Worm (Caenorhabditis elegans): ENCODE measurements around the gene frpr-9.
A peak's percentile ranks its signal among the peaks of the same experiment; 100 is the strongest.

The frpr-9 gene

ce11 chrV:11010768-11011167 lies 18.9 kb downstream of the frpr-9 start:
- TF ChIP-seq W03F9.2 (tag; optimal IDR thresholded peaks at IDR 0.05) (no peak), dao-5 (tag; optimal IDR thresholded peaks at IDR 0.05) (no peak), him-1 (tag; optimal IDR thresholded peaks at IDR 0.05) (no peak)

- TF ChIP-seq him-1 (tag; optimal IDR thresholded peaks at IDR 0.05) (no peak), dao-5 (tag; optimal IDR thresholded peaks at IDR 0.05) (no peak), W03F9.2 (tag; optimal IDR thresholded peaks at IDR 0.05) (no peak)
Measured at ce11 chrV:11011807-11012206, 19.9 kb downstream of the frpr-9 start.

- TF ChIP-seq W03F9.2 (tag; optimal IDR thresholded peaks at IDR 0.05) (no peak), dao-5 (tag; optimal IDR thresholded peaks at IDR 0.05) (no peak), him-1 (tag; optimal IDR thresholded peaks at IDR 0.05) (no peak)
Measured at ce11 chrV:11012419-11012818, 20.5 kb downstream of the frpr-9 start, which contains the start of gene C13G3.1. Gene C13G3.1 (minus strand): TSS chrV:11012465.

- TF ChIP-seq dao-5 (tag; optimal IDR thresholded peaks at IDR 0.05) (no peak), W03F9.2 (tag; optimal IDR thresholded peaks at IDR 0.05) (no peak), him-1 (tag; optimal IDR thresholded peaks at IDR 0.05) (no peak)
Measured at ce11 chrV:11013179-11013578, 21.3 kb downstream of the frpr-9 start.

ce11 chrV:11014758-11015157 lies 22.9 kb downstream of the frpr-9 start:
- TF ChIP-seq him-1 (tag; optimal IDR thresholded peaks at IDR 0.05) (no peak), dao-5 (tag; optimal IDR thresholded peaks at IDR 0.05) (no peak), W03F9.2 (tag; optimal IDR thresholded peaks at IDR 0.05) (no peak)

ce11 chrV:11016846-11017553 lies 25.1 kb downstream of the frpr-9 start:
- no peak for TF ChIP-seq W03F9.2 (tag; optimal IDR thresholded peaks at IDR 0.05)
- no peak for TF ChIP-seq him-1 (tag; optimal IDR thresholded peaks at IDR 0.05)
- TF ChIP-seq dao-5 (tag; optimal IDR thresholded peaks at IDR 0.05): no peak

ce11 chrV:11022817-11023216 lies 30.9 kb downstream of the frpr-9 start, which contains the start of the genes C13G3.12 and hot-6:
Gene C13G3.12 (minus strand): TSS chrV:11022917.
Gene hot-6 (minus strand): TSS chrV:11022937.
- TF ChIP-seq W03F9.2 (tag; optimal IDR thresholded peaks at IDR 0.05) (no peak), him-1 (tag; optimal IDR thresholded peaks at IDR 0.05) (no peak), dao-5 (tag; optimal IDR thresholded peaks at IDR 0.05) (no peak)

ce11 chrV:11027740-11028139 lies 35.9 kb downstream of the frpr-9 start:
- TF ChIP-seq W03F9.2 (tag; optimal IDR thresholded peaks at IDR 0.05) (no peak), dao-5 (tag; optimal IDR thresholded peaks at IDR 0.05) (no peak), him-1 (tag; optimal IDR thresholded peaks at IDR 0.05) (no peak)

- TF ChIP-seq W03F9.2 (tag; optimal IDR thresholded peaks at IDR 0.05): peak; percentile 22
- TF ChIP-seq him-1 (tag; optimal IDR thresholded peaks at IDR 0.05): no peak
- no peak for TF ChIP-seq dao-5 (tag; optimal IDR thresholded peaks at IDR 0.05)
Measured at ce11 chrV:11029309-11029708, 37.4 kb downstream of the frpr-9 start.

ce11 chrV:11030675-11031074 lies 38.8 kb downstream of the frpr-9 start:
- TF ChIP-seq him-1 (tag; optimal IDR thresholded peaks at IDR 0.05) (no peak), dao-5 (tag; optimal IDR thresholded peaks at IDR 0.05) (no peak), W03F9.2 (tag; optimal IDR thresholded peaks at IDR 0.05) (no peak)

- TF ChIP-seq him-1 (tag; optimal IDR thresholded peaks at IDR 0.05): no peak
- no peak for TF ChIP-seq dao-5 (tag; optimal IDR thresholded peaks at IDR 0.05)
- no peak for TF ChIP-seq W03F9.2 (tag; optimal IDR thresholded peaks at IDR 0.05)
Measured at ce11 chrV:11033241-11033640, 41.4 kb downstream of the frpr-9 start.

ce11 chrV:11034748-11035147 lies 42.9 kb downstream of the frpr-9 start, which contains the start of gene pptr-2:
Gene pptr-2 (minus strand): TSS chrV:11034931.
- TF ChIP-seq dao-5 (tag; optimal IDR thresholded peaks at IDR 0.05) (no peak), W03F9.2 (tag; optimal IDR thresholded peaks at IDR 0.05) (no peak), him-1 (tag; optimal IDR thresholded peaks at IDR 0.05) (no peak)

- TF ChIP-seq him-1 (tag; optimal IDR thresholded peaks at IDR 0.05) (peak; percentile 55), dao-5 (tag; optimal IDR thresholded peaks at IDR 0.05) (no peak), W03F9.2 (tag; optimal IDR thresholded peaks at IDR 0.05) (peak; percentile 52)
Measured at ce11 chrV:11039379-11039954, 47.6 kb downstream of the frpr-9 start, which contains the start of gene pak-2. Gene pak-2 (minus strand): TSS chrV:11039429.

- TF ChIP-seq him-1 (tag; optimal IDR thresholded peaks at IDR 0.05): no peak
- no peak for TF ChIP-seq dao-5 (tag; optimal IDR thresholded peaks at IDR 0.05)
- TF ChIP-seq W03F9.2 (tag; optimal IDR thresholded peaks at IDR 0.05): no peak
Measured at ce11 chrV:11040020-11040419, 48.1 kb downstream of the frpr-9 start, which contains the start of gene C45B11.9. Gene C45B11.9 (plus strand): TSS chrV:11040320.

Measured in whole organism, L4/young adult.